Worm (Caenorhabditis elegans) whole organism, young adult: Measurements from ENCODE around the gene str-233.

Source experiments
- F37B4.10 ChIP-seq: fragments of 200-800 bp; sonication (Bioruptor generic); IDR thresholded peaks from 2 replicates; pipeline ENCODE4 v1.3.6; 2022; ENCODE audit warnings: missing genetic modification characterization, missing compliant biosample characterization
- F55B11.4 ChIP-seq: sonication (generic microtip); optimal IDR thresholded peaks from 2 replicates; lab custom pipeline; 2016; ENCODE audit warnings: missing compliant biosample characterization, missing genetic modification characterization, borderline replicate concordance; ENCODE audit not compliant: insufficient read depth
- F57A8.1 ChIP-seq: fragments of 200-800 bp; sonication (Bioruptor generic); optimal IDR thresholded peaks from 2 replicates; lab custom pipeline; 2018; ENCODE audit warnings: mild to moderate bottlenecking, missing genetic modification characterization, moderate library complexity, missing compliant biosample characterization
- K11D2.4 ChIP-seq: fragments of 200-800 bp; sonication (Bioruptor generic); IDR thresholded peaks from 2 replicates; pipeline ENCODE4 v1.3.6; 2022; ENCODE audit warnings: missing genetic modification reagents, missing genetic modification characterization, missing compliant biosample characterization
- Y53G8AR.9 ChIP-seq: fragments of 200-800 bp; sonication (Bioruptor generic); conservative IDR thresholded peaks from 2 replicates; pipeline ENCODE4 v1.3.6; 2022; ENCODE audit warnings: missing genetic modification reagents, missing genetic modification characterization, missing compliant biosample characterization
- nfya-1 ChIP-seq: sonication (generic microtip); optimal IDR thresholded peaks from 2 replicates; lab custom pipeline; 2017; ENCODE audit warnings: antibody characterized with exemption, missing compliant biosample characterization, missing genetic modification characterization, borderline replicate concordance; ENCODE audit not compliant: insufficient read depth
- nhr-179 ChIP-seq: sonication (generic microtip); optimal IDR thresholded peaks from 2 replicates; lab custom pipeline; 2016; ENCODE audit warnings: mild to moderate bottlenecking, missing genetic modification characterization, missing compliant biosample characterization
- nhr-27 ChIP-seq: fragments of 200-800 bp; sonication (Bioruptor generic); optimal IDR thresholded peaks from 2 replicates; lab custom pipeline; 2018; ENCODE audit warnings: mild to moderate bottlenecking, missing genetic modification characterization, moderate library complexity, missing compliant biosample characterization

ce11 chrV:15972484-15972883 is 37.0 kb downstream of the str-233 start, which contains the start of gene sru-23:
- TF ChIP-seq nfya-1 (no peak), F55B11.4 (no peak), Y53G8AR.9 (GFP tag; lab: Robert Waterston, UW) (no peak), nhr-27 (tag; lab: Kevin White, UChicago) (no peak), K11D2.4 (GFP tag; lab: Robert Waterston, UW) (no peak), nhr-179 (tag; lab: Kevin White, UChicago) (no peak), F57A8.1 (GFP tag; lab: Kevin White, UChicago) (no peak), F37B4.10 (no peak)
